Worm (Caenorhabditis elegans) whole organism, L2 larva: ENCODE measurements around the gene srx-119.

Experiments used
- aly-2 ChIP-seq: fragments of 150-350 bp; optimal IDR thresholded peaks from 2 replicates; lab custom pipeline; 2014; ENCODE audit warnings: missing biosample characterization, missing genetic modification characterization
- ama-1 ChIP-seq: fragments of 150-350 bp; optimal IDR thresholded peaks from 2 replicates; lab custom pipeline; 2018; ENCODE audit warnings: inconsistent platforms
- lin-11 ChIP-seq: fragments of 150-350 bp; sonication (generic microtip); optimal IDR thresholded peaks from 2 replicates; lab custom pipeline; 2014; ENCODE audit warnings: missing biosample characterization, missing genetic modification characterization, inconsistent platforms, mixed read lengths
- lsy-2 ChIP-seq, 2 experiments: fragments of 150-350 bp in 1 of 2; sonication (generic microtip) in 1 of 2; optimal IDR thresholded peaks; 2 replicates each; lab custom pipeline; 2014 to 2017; ENCODE audit warnings: missing biosample characterization in 2 of 2, missing genetic modification characterization in 2 of 2
- nhr-11 ChIP-seq: fragments of 150-350 bp; optimal IDR thresholded peaks from 2 replicates; lab custom pipeline; 2014; ENCODE audit warnings: missing biosample characterization, missing genetic modification characterization
- nhr-129 ChIP-seq: fragments of 150-350 bp; optimal IDR thresholded peaks from 2 replicates; lab custom pipeline; 2014; ENCODE audit warnings: missing biosample characterization, missing genetic modification characterization
- skn-1 ChIP-seq: sonication (generic microtip); optimal IDR thresholded peaks from 2 replicates; lab custom pipeline; 2017; ENCODE audit warnings: missing biosample characterization, missing genetic modification characterization
- snpc-4 ChIP-seq: fragments of 150-350 bp; optimal IDR thresholded peaks from 2 replicates; lab custom pipeline; 2014; ENCODE audit warnings: missing biosample characterization, missing genetic modification characterization
- ztf-1 ChIP-seq: fragments of 200-800 bp; sonication (Bioruptor generic); conservative IDR thresholded peaks from 2 replicates; pipeline ENCODE4 v1.3.6; 2022; ENCODE audit warnings: missing genetic modification characterization, missing compliant biosample characterization

- no peak for TF ChIP-seq ama-1
- TF ChIP-seq lsy-2 (tag; optimal IDR thresholded peaks at IDR 0.05; lab: Kevin White, UChicago), result no peak
- TF ChIP-seq skn-1, result no peak
- no peak for TF ChIP-seq nhr-11 (tag; lab: Kevin White, UChicago)
- TF ChIP-seq aly-2 (tag; lab: Kevin White, UChicago), result no peak
- TF ChIP-seq lin-11 (tag; lab: Kevin White, UChicago), result no peak
- no peak for TF ChIP-seq ztf-1 (GFP tag; lab: Robert Waterston, UW)
- no peak for TF ChIP-seq nhr-129 (tag; lab: Kevin White, UChicago)
- no peak for TF ChIP-seq snpc-4 (tag; lab: Kevin White, UChicago)
Measured at ce11 chrII:12525526-12525925, 2.5 kb upstream of the srx-119 start, which contains the start of gene srx-118.
